Fruit fly (Drosophila melanogaster) whole organism, larva: ENCODE measurements around the gene Ir7b.

Experiments used
- noc ChIP-seq: fragments of 200-800 bp; sonication (Bioruptor generic); optimal IDR thresholded peaks from 3 replicates; lab custom pipeline; 2019; ENCODE audit warnings: missing biosample characterization, mild to moderate bottlenecking, missing genetic modification characterization, moderate library complexity

Gene Ir7b

DNA sequence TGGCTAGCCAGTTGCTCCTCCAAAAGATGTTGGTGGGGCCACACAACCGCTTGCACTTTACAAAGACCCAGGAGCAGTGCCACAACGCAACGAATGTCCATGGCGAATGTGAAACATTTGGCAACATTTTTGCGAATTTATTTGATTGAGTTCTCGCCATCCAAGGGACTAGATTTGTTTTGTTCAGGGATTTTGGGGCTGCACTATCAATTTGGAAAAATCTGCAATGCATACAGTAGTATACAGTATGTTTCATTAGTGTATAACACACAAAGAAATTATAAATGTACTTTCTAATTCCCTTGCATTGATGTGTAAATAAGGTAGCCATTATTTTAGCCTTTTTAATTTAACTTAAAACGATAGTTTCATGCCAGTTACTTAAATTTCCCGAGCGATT lies 12.0 kb upstream of the Ir7b start, which contains the start of gene Ir7d:
Ir7d (minus strand) TSS at position 101 of the 400 bp plus-strand sequence.
- no peak for TF ChIP-seq noc (tag; lab: Kevin White, UChicago)

DNA sequence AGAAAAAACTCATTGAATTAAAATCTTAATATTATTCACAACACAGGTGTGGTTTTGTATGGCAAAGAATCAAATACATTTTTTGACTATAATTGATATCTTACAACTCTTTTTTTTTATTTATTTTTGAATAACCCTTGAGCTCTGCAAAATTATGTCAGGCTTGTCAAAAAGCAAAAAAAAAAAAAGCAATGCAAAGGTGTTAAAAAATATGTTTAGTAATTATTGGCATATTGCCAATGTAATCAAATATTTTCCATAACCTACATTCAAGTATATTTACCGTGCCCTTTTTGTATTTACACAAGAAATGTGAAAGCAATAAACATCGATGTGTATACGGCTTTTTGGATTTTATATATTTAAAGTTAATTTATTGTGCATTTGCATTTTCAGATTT lies 7.3 kb upstream of the Ir7b start, which contains the start of gene Ir7c:
Ir7c (plus strand) TSS at position 301 of the 400 bp plus-strand sequence.
- TF ChIP-seq noc (tag; lab: Kevin White, UChicago): no peak

dm6 chrX:7873172-7873930 lies 6.6 kb upstream of the Ir7b start, which contains the start of gene dec:
Gene dec (minus strand): TSS chrX:7873222.
- TF ChIP-seq noc (tag; lab: Kevin White, UChicago): no peak

- no peak for TF ChIP-seq noc (tag; lab: Kevin White, UChicago)
These were observed 8.9 kb downstream of the Ir7b start, which contains the start of gene CG1409 for dm6 chrX:7857873-7858272. Gene CG1409 (plus strand): TSS chrX:7858173.

DNA sequence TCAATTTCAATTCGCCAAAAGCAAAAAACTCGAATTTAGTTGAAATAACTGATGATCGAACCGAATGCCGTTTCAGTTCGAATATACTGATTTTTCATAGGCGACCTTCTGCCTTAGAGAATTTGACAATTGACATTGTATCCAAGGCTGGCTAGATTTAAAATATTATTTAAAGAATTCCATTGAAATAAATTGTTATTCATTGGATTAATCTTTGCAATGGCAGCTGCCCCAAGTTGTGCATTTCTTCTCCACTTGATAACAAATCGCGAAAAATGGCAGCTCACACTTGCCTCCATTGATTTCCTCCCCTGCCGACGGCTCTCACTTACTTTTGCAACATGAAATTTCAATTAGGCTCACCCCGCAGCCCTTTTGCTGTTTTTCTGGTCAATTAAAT lies 12.6 kb downstream of the Ir7b start, which contains the start of gene CG10920:
CG10920 (minus strand) TSS at position 101 of the 400 bp plus-strand sequence.
- TF ChIP-seq noc (tag; lab: Kevin White, UChicago): no peak

dm6 chrX:7825897-7826296 lies 40.9 kb downstream of the Ir7b start, which contains the start of gene CARPA:
Gene CARPA (plus strand): TSS chrX:7826197.
- TF ChIP-seq noc (tag; lab: Kevin White, UChicago): no peak

DNA sequence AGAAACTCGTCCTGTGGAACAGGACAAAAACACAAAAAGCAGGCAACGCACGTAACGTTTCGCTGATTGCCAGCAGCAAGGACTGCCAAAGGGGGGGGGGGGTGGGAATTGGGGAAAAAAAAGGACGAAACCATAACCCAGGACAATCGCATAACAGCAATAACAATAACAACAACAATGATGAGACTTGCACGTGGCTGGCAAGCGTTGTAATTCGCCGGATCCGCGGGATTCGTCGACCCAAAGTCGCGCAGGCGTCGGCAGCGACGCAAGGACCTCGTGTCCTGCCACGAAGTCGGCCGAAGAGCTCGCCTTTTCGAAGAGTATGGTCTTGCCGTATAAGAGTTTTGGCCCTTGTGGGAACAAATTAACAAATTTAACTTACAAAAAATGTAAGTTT lies 41.5 kb downstream of the Ir7b start:
- no peak for TF ChIP-seq noc (tag; lab: Kevin White, UChicago)

DNA sequence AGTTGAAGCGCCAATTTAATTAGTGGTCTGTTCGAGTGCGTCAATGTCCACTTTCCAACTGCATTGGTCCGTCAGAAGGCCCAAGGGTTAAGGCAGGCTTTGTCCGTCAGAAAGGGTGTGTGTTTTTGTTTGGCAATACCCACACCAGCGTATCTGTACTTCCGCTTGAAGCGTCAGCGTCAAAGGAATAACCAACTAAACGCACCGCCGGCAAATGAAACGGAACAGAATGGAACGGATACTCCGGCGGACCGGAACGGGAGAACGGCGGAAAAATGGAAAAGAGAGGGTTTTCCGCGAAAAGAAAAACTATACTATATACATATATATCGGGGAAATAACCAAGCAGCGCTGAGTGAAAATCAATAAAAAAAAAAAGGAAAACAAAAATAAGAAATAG lies 43.9 kb downstream of the Ir7b start:
- TF ChIP-seq noc (tag; lab: Kevin White, UChicago): no peak
